Fruit fly (Drosophila melanogaster): ENCODE measurements around the gene mdy.

mdy gene

dm6 chr2L:16796104-16796645, 20.3 kb upstream of the mdy start, which contains the start of gene Ugt37E1:
Ugt37E1 (plus strand) TSS chr2L:16796595.
- TF ChIP-seq N (GFP tag; optimal IDR thresholded peaks at IDR 0.05) (no peak), lola (GFP tag; optimal IDR thresholded peaks at IDR 0.05) (no peak), h (GFP tag; optimal IDR thresholded peaks at IDR 0.05) (no peak), usp (GFP tag; optimal IDR thresholded peaks at IDR 0.05) (no peak), rgr (GFP tag; optimal IDR thresholded peaks at IDR 0.05) (no peak)

dm6 chr2L:16798705-16799104, 17.8 kb upstream of the mdy start, which contains the start of gene Ugt37D1:
Ugt37D1 (plus strand) TSS chr2L:16799025.
- no peak for TF ChIP-seq CrebA (GFP tag; optimal IDR thresholded peaks at IDR 0.05; ENCODE audit: borderline replicate concordance)
- no peak for TF ChIP-seq ey (GFP tag; optimal IDR thresholded peaks at IDR 0.05)
- no peak for TF ChIP-seq Dfd (GFP tag; optimal IDR thresholded peaks at IDR 0.05)
- TF ChIP-seq N (GFP tag; optimal IDR thresholded peaks at IDR 0.05): no peak
- no peak for TF ChIP-seq CG32264 (GFP tag; optimal IDR thresholded peaks at IDR 0.05)
- no peak for TF ChIP-seq Jra (GFP tag; optimal IDR thresholded peaks at IDR 0.05)

- no peak for TF ChIP-seq Hr78 (GFP tag; optimal IDR thresholded peaks at IDR 0.05)
- no peak for TF ChIP-seq N (GFP tag; optimal IDR thresholded peaks at IDR 0.05)
- TF ChIP-seq dmrt93B (GFP tag; optimal IDR thresholded peaks at IDR 0.05): no peak
- no peak for TF ChIP-seq Vsx2 (GFP tag; optimal IDR thresholded peaks at IDR 0.05; ENCODE audit: partially characterized antibody)
- TF ChIP-seq h (GFP tag; optimal IDR thresholded peaks at IDR 0.05): no peak
- no peak for TF ChIP-seq Hr83 (GFP tag; optimal IDR thresholded peaks at IDR 0.05; ENCODE audit: poor library complexity, severe bottlenecking)
- no peak for TF ChIP-seq HLH106 (tag; optimal IDR thresholded peaks at IDR 0.05)
- no peak for TF ChIP-seq OdsH (GFP tag; optimal IDR thresholded peaks at IDR 0.05)
- TF ChIP-seq jim (GFP tag; optimal IDR thresholded peaks at IDR 0.05): no peak
- no peak for TF ChIP-seq Jra (GFP tag; optimal IDR thresholded peaks at IDR 0.05)
- no peak for TF ChIP-seq woc (GFP tag; optimal IDR thresholded peaks at IDR 0.05)
- TF ChIP-seq Abd-B (GFP tag; optimal IDR thresholded peaks at IDR 0.05): no peak
- TF ChIP-seq lola (GFP tag; optimal IDR thresholded peaks at IDR 0.05): no peak
- TF ChIP-seq ey (GFP tag; optimal IDR thresholded peaks at IDR 0.05): no peak
- TF ChIP-seq Hnf4 (GFP tag; optimal IDR thresholded peaks at IDR 0.05): no peak
- TF ChIP-seq CG9705 (GFP tag; optimal IDR thresholded peaks at IDR 0.05): no peak
These were observed 17.0 kb upstream of the mdy start for dm6 chr2L:16799496-16799895.

- no peak for TF ChIP-seq CrebA (GFP tag; optimal IDR thresholded peaks at IDR 0.05; ENCODE audit: borderline replicate concordance)
- TF ChIP-seq HLH106 (tag; optimal IDR thresholded peaks at IDR 0.05): no peak
- TF ChIP-seq dl (GFP tag; optimal IDR thresholded peaks at IDR 0.05; ENCODE audit: insufficient read depth in 1 of 2, partially characterized antibody in 2 of 2): no peak
- no peak for TF ChIP-seq fru (GFP tag; optimal IDR thresholded peaks at IDR 0.05)
- TF ChIP-seq ey (GFP tag; optimal IDR thresholded peaks at IDR 0.05): no peak
- TF ChIP-seq Dfd (GFP tag; optimal IDR thresholded peaks at IDR 0.05): no peak
- TF ChIP-seq Myc (optimal IDR thresholded peaks at IDR 0.05): peak; percentile 62
- no peak for TF ChIP-seq Hr83 (GFP tag; optimal IDR thresholded peaks at IDR 0.05; ENCODE audit: poor library complexity, severe bottlenecking)
These were observed 14.8 kb upstream of the mdy start for dm6 chr2L:16801578-16802152.

- TF ChIP-seq Hr78 (GFP tag; optimal IDR thresholded peaks at IDR 0.05) (no peak), foxo (GFP tag; optimal IDR thresholded peaks at IDR 0.05) (no peak), jim (GFP tag; optimal IDR thresholded peaks at IDR 0.05) (no peak), Hr83 (GFP tag; optimal IDR thresholded peaks at IDR 0.05; ENCODE audit: poor library complexity, severe bottlenecking) (no peak), GATAd (GFP tag; optimal IDR thresholded peaks at IDR 0.05) (no peak), sv (GFP tag; optimal IDR thresholded peaks at IDR 0.05) (no peak), fru (GFP tag; optimal IDR thresholded peaks at IDR 0.05) (no peak), tai (GFP tag; optimal IDR thresholded peaks at IDR 0.05) (no peak), CrebA (GFP tag; optimal IDR thresholded peaks at IDR 0.05; ENCODE audit: borderline replicate concordance) (no peak), rgr (GFP tag; optimal IDR thresholded peaks at IDR 0.05) (no peak), Jra (GFP tag; optimal IDR thresholded peaks at IDR 0.05) (no peak), OdsH (GFP tag; optimal IDR thresholded peaks at IDR 0.05) (no peak), lola (GFP tag; optimal IDR thresholded peaks at IDR 0.05) (no peak), Dfd (GFP tag; optimal IDR thresholded peaks at IDR 0.05) (no peak), woc (GFP tag; optimal IDR thresholded peaks at IDR 0.05) (no peak)
These were observed 12.8 kb upstream of the mdy start for dm6 chr2L:16803638-16804037.

Data from whole organism, wandering third instar larva.